Worm (Caenorhabditis elegans) whole organism, L1 larva: ENCODE data around the gene Y105C5A.8.

Experiments used
- C04F5.9 ChIP-seq: sonication (generic microtip); optimal IDR thresholded peaks from 2 replicates; lab custom pipeline; 2016; ENCODE audit warnings: missing genetic modification characterization, missing compliant biosample characterization
- C16A3.4 ChIP-seq: fragments of 150-350 bp; optimal IDR thresholded peaks from 2 replicates; lab custom pipeline; 2014; ENCODE audit warnings: missing biosample characterization, missing genetic modification characterization
- F16B12.6 ChIP-seq: fragments of 150-350 bp; optimal IDR thresholded peaks from 2 replicates; lab custom pipeline; 2014; ENCODE audit warnings: missing biosample characterization, missing genetic modification characterization
- Y116A8C.19 ChIP-seq: sonication (generic microtip); optimal IDR thresholded peaks from 2 replicates; lab custom pipeline; 2016; ENCODE audit warnings: missing compliant biosample characterization, missing genetic modification characterization, borderline replicate concordance
- aha-1 ChIP-seq: fragments of 150-350 bp; optimal IDR thresholded peaks from 2 replicates; lab custom pipeline; 2014; ENCODE audit warnings: missing biosample characterization, missing genetic modification characterization
- ama-1 ChIP-seq: fragments of 150-350 bp; optimal IDR thresholded peaks from 2 replicates; lab custom pipeline; 2014
- blmp-1 ChIP-seq: fragments of 150-350 bp; optimal IDR thresholded peaks from 2 replicates; lab custom pipeline; 2014; ENCODE audit warnings: missing biosample characterization, missing genetic modification characterization
- ceh-63 ChIP-seq: fragments of 200-800 bp; sonication (Bioruptor generic); optimal IDR thresholded peaks from 2 replicates; lab custom pipeline; 2018; ENCODE audit warnings: mild to moderate bottlenecking, missing genetic modification characterization, missing compliant biosample characterization
- ceh-8 ChIP-seq: fragments of 200-800 bp; sonication (Bioruptor generic); optimal IDR thresholded peaks from 2 replicates; lab custom pipeline; 2018; ENCODE audit warnings: mild to moderate bottlenecking, missing genetic modification characterization, moderate library complexity, missing compliant biosample characterization
- ceh-90 ChIP-seq: sonication (generic microtip); optimal IDR thresholded peaks from 2 replicates; lab custom pipeline; 2016; ENCODE audit warnings: missing genetic modification characterization, missing compliant biosample characterization
- ces-1 ChIP-seq: fragments of 150-350 bp; optimal IDR thresholded peaks from 2 replicates; lab custom pipeline; 2014; ENCODE audit warnings: missing biosample characterization, missing genetic modification reagents, missing genetic modification characterization
- dpl-1 ChIP-seq, 3 experiments: fragments of 150-350 bp in 2 of 3; sonication (generic microtip) in 1 of 3; optimal IDR thresholded peaks; 2 replicates each; lab custom pipeline; 2014 to 2017; ENCODE audit warnings: missing biosample characterization in 3 of 3, missing genetic modification characterization in 3 of 3, missing genetic modification reagents in 3 of 3
- efl-1 ChIP-seq, 4 experiments: fragments of 150-350 bp; optimal IDR thresholded peaks in 3 of 4; peaks in 1 of 4; 1 replicate in 1 of 4; 2 replicates in 3 of 4; lab custom pipeline; 2014; ENCODE audit warnings: missing biosample characterization in 2 of 4, missing genetic modification characterization in 2 of 4, missing genetic modification reagents in 2 of 4
- egl-13 ChIP-seq: sonication (generic microtip); optimal IDR thresholded peaks from 2 replicates; lab custom pipeline; 2016; ENCODE audit warnings: missing genotype, missing genetic modification reagents, missing genetic modification characterization, missing compliant biosample characterization
- elt-3 ChIP-seq, 6 experiments: fragments of 150-350 bp in 1 of 6; sonication (generic microtip); optimal IDR thresholded peaks; 2 replicates each; lab custom pipeline; 2017 to 2018; ENCODE audit warnings: missing biosample characterization in 6 of 6, missing genetic modification characterization in 6 of 6, inconsistent platforms in 1 of 6
- fkh-10 ChIP-seq: sonication (generic microtip); optimal IDR thresholded peaks from 2 replicates; lab custom pipeline; 2017; ENCODE audit warnings: missing biosample characterization, missing genetic modification reagents, missing genetic modification characterization
- fos-1 ChIP-seq: fragments of 150-350 bp; optimal IDR thresholded peaks from 2 replicates; lab custom pipeline; 2014; ENCODE audit warnings: missing biosample characterization, missing genetic modification characterization
- hlh-4 ChIP-seq: sonication (generic microtip); optimal IDR thresholded peaks from 2 replicates; lab custom pipeline; 2016; ENCODE audit warnings: mild to moderate bottlenecking, missing genetic modification characterization, missing compliant biosample characterization
- irx-1 ChIP-seq: sonication (generic microtip); optimal IDR thresholded peaks from 2 replicates; lab custom pipeline; 2016; ENCODE audit warnings: missing genetic modification characterization, missing compliant biosample characterization
- isw-1 ChIP-seq: fragments of 200-800 bp; sonication (Bioruptor generic); IDR thresholded peaks from 2 replicates; pipeline ENCODE4 v1.3.6; 2022; ENCODE audit warnings: missing genetic modification characterization, missing compliant biosample characterization
- jun-1 ChIP-seq: fragments of 150-350 bp; optimal IDR thresholded peaks from 2 replicates; lab custom pipeline; 2014; ENCODE audit warnings: missing biosample characterization, missing genetic modification reagents, missing genetic modification characterization
- lin-13 ChIP-seq: fragments of 150-350 bp; optimal IDR thresholded peaks from 2 replicates; lab custom pipeline; 2014; ENCODE audit warnings: missing biosample characterization, missing genetic modification reagents, missing genetic modification characterization
- lin-14 ChIP-seq: fragments of 200-800 bp; sonication (Bioruptor generic); optimal IDR thresholded peaks from 2 replicates; lab custom pipeline; 2018; ENCODE audit warnings: mild to moderate bottlenecking, missing genetic modification characterization, moderate library complexity, missing compliant biosample characterization
- lsy-2 ChIP-seq, 2 experiments: fragments of 150-350 bp; optimal IDR thresholded peaks; 2 replicates each; lab custom pipeline; 2014; ENCODE audit warnings: missing biosample characterization in 2 of 2, missing genetic modification characterization in 2 of 2
- mab-9 ChIP-seq: fragments of 200-800 bp; sonication (Bioruptor generic); IDR thresholded peaks from 2 replicates; pipeline ENCODE4 v1.3.6; 2022; ENCODE audit warnings: missing genetic modification reagents, missing genetic modification characterization, missing compliant biosample characterization
- mdl-1 ChIP-seq, 2 experiments: fragments of 150-350 bp; optimal IDR thresholded peaks; 2 replicates each; lab custom pipeline; 2014 to 2017; ENCODE audit warnings: missing biosample characterization in 2 of 2, missing genetic modification characterization in 2 of 2, inconsistent platforms in 1 of 2
- mef-2 ChIP-seq: fragments of 150-350 bp; optimal IDR thresholded peaks from 2 replicates; lab custom pipeline; 2014; ENCODE audit warnings: missing biosample characterization, missing genetic modification characterization
- mep-1 ChIP-seq: fragments of 150-350 bp; optimal IDR thresholded peaks from 2 replicates; lab custom pipeline; 2014; ENCODE audit warnings: missing biosample characterization, missing genetic modification characterization
- nhr-12 ChIP-seq: sonication (generic microtip); optimal IDR thresholded peaks from 2 replicates; lab custom pipeline; 2017; ENCODE audit warnings: missing biosample characterization, missing genetic modification characterization
- nhr-20 ChIP-seq: sonication (generic microtip); optimal IDR thresholded peaks from 2 replicates; lab custom pipeline; 2016; ENCODE audit warnings: mild to moderate bottlenecking, missing genetic modification characterization, missing compliant biosample characterization
- nhr-237 ChIP-seq: fragments of 150-350 bp; optimal IDR thresholded peaks from 2 replicates; lab custom pipeline; 2014; ENCODE audit warnings: missing biosample characterization, missing genetic modification characterization
- nhr-28 ChIP-seq: fragments of 150-350 bp; optimal IDR thresholded peaks from 2 replicates; lab custom pipeline; 2014; ENCODE audit warnings: missing biosample characterization, missing genetic modification characterization
- nhr-76 ChIP-seq: sonication (generic microtip); optimal IDR thresholded peaks from 2 replicates; lab custom pipeline; 2017; ENCODE audit warnings: missing biosample characterization, missing genetic modification characterization
- nhr-77 ChIP-seq: fragments of 150-350 bp; optimal IDR thresholded peaks from 2 replicates; lab custom pipeline; 2014; ENCODE audit warnings: missing biosample characterization, missing genetic modification characterization
- nhr-84 ChIP-seq: sonication (generic microtip); optimal IDR thresholded peaks from 2 replicates; lab custom pipeline; 2017; ENCODE audit warnings: missing biosample characterization, missing genetic modification characterization
- nhr-90 ChIP-seq: sonication (generic microtip); optimal IDR thresholded peaks from 2 replicates; lab custom pipeline; 2016; ENCODE audit warnings: mild to moderate bottlenecking, missing genetic modification characterization, missing compliant biosample characterization; ENCODE audit not compliant: poor library complexity
- pax-3 ChIP-seq: fragments of 200-800 bp; sonication (Bioruptor generic); optimal IDR thresholded peaks from 2 replicates; lab custom pipeline; 2018; ENCODE audit warnings: mild to moderate bottlenecking, missing genetic modification characterization, moderate library complexity, missing compliant biosample characterization
- pqm-1 ChIP-seq: sonication (generic microtip); optimal IDR thresholded peaks from 3 replicates; lab custom pipeline; 2017; ENCODE audit warnings: missing biosample characterization, missing genetic modification characterization
- snpc-4 ChIP-seq: fragments of 150-350 bp; optimal IDR thresholded peaks from 2 replicates; lab custom pipeline; 2014; ENCODE audit warnings: missing biosample characterization, missing genetic modification characterization
- sptf-1 ChIP-seq: fragments of 150-350 bp; optimal IDR thresholded peaks from 2 replicates; lab custom pipeline; 2014; ENCODE audit warnings: missing biosample characterization, missing genetic modification characterization
- tbx-2 ChIP-seq: sonication (generic microtip); optimal IDR thresholded peaks from 2 replicates; lab custom pipeline; 2016; ENCODE audit warnings: missing genetic modification characterization, missing compliant biosample characterization
- tlp-1 ChIP-seq: fragments of 150-350 bp; optimal IDR thresholded peaks from 2 replicates; lab custom pipeline; 2014; ENCODE audit warnings: missing biosample characterization, missing genetic modification characterization
- unc-62 ChIP-seq: fragments of 150-350 bp; optimal IDR thresholded peaks from 2 replicates; lab custom pipeline; 2014; ENCODE audit warnings: missing biosample characterization, missing genetic modification reagents, missing genetic modification characterization
- unc-86 ChIP-seq: sonication (generic microtip); optimal IDR thresholded peaks from 2 replicates; lab custom pipeline; 2016; ENCODE audit warnings: missing genetic modification characterization, missing compliant biosample characterization
- unc-98 ChIP-seq: fragments of 200-800 bp; sonication (Bioruptor generic); IDR thresholded peaks from 2 replicates; pipeline ENCODE4 v1.3.6; 2022; ENCODE audit warnings: missing genetic modification characterization, missing compliant biosample characterization
- vab-15 ChIP-seq: sonication (generic microtip); optimal IDR thresholded peaks from 2 replicates; lab custom pipeline; 2017; ENCODE audit warnings: missing genotype, mild to moderate bottlenecking, missing genetic modification characterization, missing compliant biosample characterization
- zip-4 ChIP-seq: fragments of 200-800 bp; sonication (Bioruptor generic); optimal IDR thresholded peaks from 2 replicates; lab custom pipeline; 2018; ENCODE audit warnings: mild to moderate bottlenecking, missing genetic modification characterization, moderate library complexity, missing compliant biosample characterization

Y105C5A.8 gene

DNA sequence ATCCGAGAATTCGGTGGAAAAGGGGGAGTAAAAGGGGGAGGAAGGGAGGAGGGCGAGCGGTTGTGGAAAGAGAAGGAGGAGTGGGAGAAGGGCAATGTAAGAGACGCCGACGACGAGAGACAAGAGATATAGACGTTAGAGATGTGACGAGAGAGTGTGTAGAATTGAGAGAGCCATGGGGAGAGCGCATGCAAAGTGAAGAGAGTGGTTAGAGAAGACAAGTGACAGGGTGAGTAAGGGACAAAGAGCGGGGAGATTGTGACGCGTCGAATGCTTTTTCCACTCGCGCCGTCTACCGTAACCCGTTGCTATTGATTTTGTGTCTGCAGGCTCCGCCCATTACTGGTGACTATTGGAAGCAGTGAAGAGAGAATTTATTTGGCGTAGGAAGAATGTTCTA is 46.1 kb downstream of the Y105C5A.8 start (continued):
- TF ChIP-seq C16A3.4 (tag; lab: Kevin White, UChicago) (peak; percentile 8), ceh-8 (no peak), nhr-77 (peak; percentile 78), C04F5.9 (peak; percentile 78), nhr-12 (tag; lab: Kevin White, UChicago) (no peak), egl-13 (tag; lab: Kevin White, UChicago) (peak; percentile 96), mep-1 (peak; percentile 67), nhr-237 (peak; percentile 18), efl-1 (optimal IDR thresholded peaks at IDR 0.05; lab: Kevin White, UChicago) (peak; percentile 98 to 100), efl-1 (GFP tag; optimal IDR thresholded peaks at IDR 0.05 in 1 of 2; lab: Kevin White, UChicago) (peak; percentile 70 to 98), hlh-4 (tag; lab: Kevin White, UChicago) (no peak), nhr-90 (tag; lab: Kevin White, UChicago) (peak; percentile 97), blmp-1 (peak; percentile 64), nhr-76 (tag; lab: Kevin White, UChicago) (peak; percentile 63), lin-14 (GFP tag; lab: Kevin White, UChicago) (peak; percentile 96), lin-13 (GFP tag; lab: Kevin White, UChicago) (peak; percentile 78), ces-1 (GFP tag; lab: Kevin White, UChicago) (no peak), ama-1 (lab: Kevin White, UChicago) (peak; percentile 56), nhr-20 (tag; lab: Kevin White, UChicago) (peak; percentile 96), Y116A8C.19 (tag; lab: Kevin White, UChicago) (peak; percentile 22), ceh-90 (tag; lab: Kevin White, UChicago) (peak; percentile 53), isw-1 (peak; percentile 95), unc-98 (peak; percentile 81), tbx-2 (tag; lab: Kevin White, UChicago) (peak; percentile 98), dpl-1 (GFP tag; optimal IDR thresholded peaks at IDR 0.05; lab: Kevin White, UChicago) (peak; percentile 62 to 67 (median 66)), zip-4 (GFP tag; lab: Kevin White, UChicago) (peak; percentile 90), nhr-84 (tag; lab: Kevin White, UChicago) (no peak), F16B12.6 (peak; percentile 0), snpc-4 (tag; lab: Kevin White, UChicago) (peak; percentile 90), sptf-1 (tag; lab: Kevin White, UChicago) (no peak), pax-3 (tag; lab: Kevin White, UChicago) (peak; percentile 90), mdl-1 (tag; optimal IDR thresholded peaks at IDR 0.05; lab: Kevin White, UChicago) (peak in 1 of 2 experiments; percentile 81), vab-15 (tag; lab: Kevin White, UChicago) (peak; percentile 77), nhr-28 (no peak), jun-1 (tag; lab: Kevin White, UChicago) (peak; percentile 94), fkh-10 (GFP tag; lab: Kevin White, UChicago) (peak; percentile 41), fos-1 (tag; lab: Kevin White, UChicago) (peak; percentile 90)

DNA sequence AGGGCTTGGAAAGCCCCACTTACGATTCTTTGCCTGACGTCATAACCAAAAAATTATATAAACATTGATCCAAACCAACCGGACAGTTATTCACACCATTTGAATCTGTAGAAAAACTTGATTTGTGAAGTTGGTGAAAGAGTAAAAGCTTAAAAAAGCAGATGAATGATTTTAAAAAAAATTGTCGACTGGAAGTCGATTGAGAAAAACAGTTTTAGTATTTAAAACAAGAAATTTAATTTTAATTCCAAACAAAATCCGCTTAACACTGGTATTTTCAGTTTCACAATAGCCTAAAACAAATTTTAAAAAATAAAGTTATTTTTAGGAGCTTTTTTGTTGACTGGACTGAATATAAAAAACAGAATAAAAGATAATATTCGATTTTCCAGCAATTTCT is 52.5 kb downstream of the Y105C5A.8 start, which contains the start of gene Y105C5A.1:
Gene Y105C5A.1 (minus strand): TSS at position 101 of the 400 bp plus-strand sequence.
- TF ChIP-seq ces-1 (GFP tag; lab: Kevin White, UChicago) (no peak), mab-9 (GFP tag; lab: Robert Waterston, UW) (no peak), sptf-1 (tag; lab: Kevin White, UChicago) (no peak), ceh-63 (GFP tag; lab: Kevin White, UChicago) (no peak), elt-3 (tag; optimal IDR thresholded peaks at IDR 0.05; lab: Kevin White, UChicago) (no peak), ceh-8 (no peak), dpl-1 (GFP tag; optimal IDR thresholded peaks at IDR 0.05; lab: Kevin White, UChicago) (no peak), lsy-2 (tag; optimal IDR thresholded peaks at IDR 0.05; lab: Kevin White, UChicago) (no peak), irx-1 (tag; lab: Kevin White, UChicago) (no peak), pqm-1 (tag; lab: Kevin White, UChicago) (no peak), mep-1 (no peak), aha-1 (tag; lab: Kevin White, UChicago) (no peak), hlh-4 (tag; lab: Kevin White, UChicago) (no peak), C04F5.9 (no peak), fkh-10 (GFP tag; lab: Kevin White, UChicago) (no peak), nhr-76 (tag; lab: Kevin White, UChicago) (no peak), mef-2 (no peak), unc-62 (no peak), unc-86 (tag; lab: Kevin White, UChicago) (no peak), tlp-1 (tag; lab: Kevin White, UChicago) (no peak)
